Worm (Caenorhabditis elegans) whole organism, midembryonic: ENCODE results near the gene vang-1.

Source experiments
- med-1 ChIP-seq: sonication (generic microtip); optimal IDR thresholded peaks from 2 replicates; lab custom pipeline; 2017; ENCODE audit warnings: missing genetic modification characterization, mild to moderate bottlenecking, missing compliant biosample characterization, antibody characterized with exemption, missing genetic modification reagents; ENCODE audit not compliant: insufficient read depth
- tab-1 ChIP-seq: fragments of 200-800 bp; sonication (Bioruptor generic); IDR thresholded peaks from 2 replicates; pipeline ENCODE4 v1.3.6; 2022; ENCODE audit warnings: missing genetic modification characterization, missing compliant biosample characterization
- ztf-23 ChIP-seq: fragments of 200-800 bp; sonication (Bioruptor generic); IDR thresholded peaks from 2 replicates; pipeline ENCODE4 v1.3.6; 2022; ENCODE audit warnings: missing genetic modification reagents, missing genetic modification characterization, missing compliant biosample characterization

DNA sequence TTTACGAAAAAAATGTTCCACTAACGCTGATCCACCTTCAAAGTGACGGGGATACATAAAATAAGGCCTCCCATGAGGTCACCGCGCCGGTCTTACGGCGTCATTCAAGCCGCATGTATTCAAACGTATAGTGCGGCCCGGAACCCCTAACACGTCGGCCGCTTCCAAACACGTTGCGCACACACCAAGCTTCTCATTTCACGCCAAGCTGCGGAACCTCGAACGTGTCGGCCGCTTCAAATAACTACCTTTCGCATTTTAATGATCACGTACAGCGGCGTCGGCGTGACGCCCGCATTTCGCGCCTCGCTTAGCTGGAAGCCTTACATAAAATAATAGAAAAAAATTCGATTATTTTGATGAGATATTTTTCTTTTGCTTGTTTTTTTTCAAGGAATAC is 42.1 kb upstream of the vang-1 start:
- no peak for TF ChIP-seq tab-1 (GFP tag; lab: Robert Waterston, UW)
- no peak for TF ChIP-seq med-1 (GFP tag; lab: Kevin White, UChicago)
- no peak for TF ChIP-seq ztf-23
